Fruit fly (Drosophila melanogaster): ENCODE measurements around the gene Cht2.

dm6 chr3L:1748218-1748617 lies 7.5 kb downstream of the Cht2 start:
- no peak for TF ChIP-seq h (GFP tag; optimal IDR thresholded peaks at IDR 0.05)
- TF ChIP-seq pan (optimal IDR thresholded peaks at IDR 0.05) = no peak
- peak; percentile 51 for TF ChIP-seq Vsx2 (GFP tag; optimal IDR thresholded peaks at IDR 0.05; ENCODE audit: partially characterized antibody)
- TF ChIP-seq lola (GFP tag; optimal IDR thresholded peaks at IDR 0.05) = no peak
